Worm (Caenorhabditis elegans): ENCODE results near the gene srh-243.

srh-243 gene

ce11 chrV:2913948-2914347 lies 43.7 kb downstream of the srh-243 start, which contains the start of gene srh-146:
srh-146 (plus strand) TSS chrV:2914248.
- TF ChIP-seq eyg-1 (tag; optimal IDR thresholded peaks at IDR 0.05) (no peak), ceh-22 (tag; optimal IDR thresholded peaks at IDR 0.05) (no peak), ceh-45 (GFP tag; IDR thresholded peaks at IDR 0.05) (no peak), pqm-1 (tag; optimal IDR thresholded peaks at IDR 0.05) (no peak), gmeb-2 (tag; optimal IDR thresholded peaks at IDR 0.05) (no peak), K02D7.2 (tag; optimal IDR thresholded peaks at IDR 0.05) (no peak), ceh-9 (tag; optimal IDR thresholded peaks at IDR 0.05) (no peak), hlh-30 (tag; optimal IDR thresholded peaks at IDR 0.05; ENCODE audit: insufficient read depth) (no peak), pros-1 (tag; optimal IDR thresholded peaks at IDR 0.05) (no peak), lim-6 (tag; optimal IDR thresholded peaks at IDR 0.05) (no peak), unc-3 (GFP tag; conservative IDR thresholded peaks at IDR 0.05) (no peak), unc-3 (tag; optimal IDR thresholded peaks at IDR 0.05) (no peak), ceh-34 (tag; optimal IDR thresholded peaks at IDR 0.05) (no peak), pat-9 (tag; optimal IDR thresholded peaks at IDR 0.05) (no peak), ceh-30 (tag; optimal IDR thresholded peaks at IDR 0.05) (no peak)

ce11 chrV:2920125-2920524 lies 49.9 kb downstream of the srh-243 start:
- TF ChIP-seq ceh-18 (tag; optimal IDR thresholded peaks at IDR 0.05) (no peak), ceh-22 (tag; optimal IDR thresholded peaks at IDR 0.05) (no peak), elt-2 (tag; optimal IDR thresholded peaks at IDR 0.05) (no peak), fkh-10 (GFP tag; optimal IDR thresholded peaks at IDR 0.05) (no peak), zip-5 (tag; optimal IDR thresholded peaks at IDR 0.05) (no peak), ceh-31 (tag; optimal IDR thresholded peaks at IDR 0.05) (no peak), dve-1 (tag; optimal IDR thresholded peaks at IDR 0.05) (no peak), pqm-1 (tag; optimal IDR thresholded peaks at IDR 0.05) (no peak), unc-3 (GFP tag; conservative IDR thresholded peaks at IDR 0.05) (no peak), unc-3 (tag; optimal IDR thresholded peaks at IDR 0.05) (no peak), ama-1 (optimal IDR thresholded peaks at IDR 0.05) (no peak), pax-1 (tag; optimal IDR thresholded peaks at IDR 0.05) (no peak), nhr-232 (tag; optimal IDR thresholded peaks at IDR 0.05) (no peak), ceh-34 (tag; optimal IDR thresholded peaks at IDR 0.05) (no peak)
